Fruit fly (Drosophila melanogaster): Measurements from ENCODE around the gene CG5762.

- TF ChIP-seq psq (optimal IDR thresholded peaks at IDR 0.05) (no peak), CG8478 (optimal IDR thresholded peaks at IDR 0.05) (no peak), Dll (optimal IDR thresholded peaks at IDR 0.05) (no peak), usp (GFP tag; optimal IDR thresholded peaks at IDR 0.05) (no peak), pan (optimal IDR thresholded peaks at IDR 0.05) (no peak), EcR (GFP tag; optimal IDR thresholded peaks at IDR 0.05) (no peak)
These were observed 25.0 kb upstream of the CG5762 start for dm6 chr3R:24386434-24386833.
